Worm (Caenorhabditis elegans) whole organism, mixed stage, embryonic: ENCODE data around the gene srh-44.
A peak's percentile ranks its signal among the peaks of the same experiment; 100 is the strongest.

ENCODE experiments used
- M03D4.4 ChIP-seq: sonication (generic microtip); optimal IDR thresholded peaks from 2 replicates; lab custom pipeline; 2017; ENCODE audit warnings: mild to moderate bottlenecking, missing genetic modification characterization, missing compliant biosample characterization
- blmp-1 ChIP-seq: fragments of 150-350 bp; optimal IDR thresholded peaks from 2 replicates; lab custom pipeline; 2014; ENCODE audit warnings: missing biosample characterization, missing genetic modification characterization
- elt-3 ChIP-seq: fragments of 150-350 bp; optimal IDR thresholded peaks from 2 replicates; lab custom pipeline; 2014; ENCODE audit warnings: missing biosample characterization, missing genetic modification characterization
- lin-32 ChIP-seq: fragments of 200-800 bp; sonication (Bioruptor generic); optimal IDR thresholded peaks from 2 replicates; lab custom pipeline; 2018; ENCODE audit warnings: mild to moderate bottlenecking, missing genetic modification characterization, missing compliant biosample characterization
- mab-5 ChIP-seq: fragments of 150-350 bp; optimal IDR thresholded peaks from 2 replicates; lab custom pipeline; 2014; ENCODE audit warnings: missing biosample characterization, missing genetic modification characterization
- nhr-76 ChIP-seq: sonication (generic microtip); optimal IDR thresholded peaks from 2 replicates; lab custom pipeline; 2017; ENCODE audit warnings: missing biosample characterization, missing genetic modification characterization
- pha-4 ChIP-seq: fragments of 150-350 bp; optimal IDR thresholded peaks from 2 replicates; lab custom pipeline; 2018; ENCODE audit warnings: missing biosample characterization, missing genetic modification reagents, missing genetic modification characterization
- sptf-1 ChIP-seq: sonication (generic microtip); optimal IDR thresholded peaks from 2 replicates; lab custom pipeline; 2017; ENCODE audit warnings: mild to moderate bottlenecking, missing genetic modification characterization, moderate library complexity, missing compliant biosample characterization
- unc-62 ChIP-seq: fragments of 150-350 bp; optimal IDR thresholded peaks from 2 replicates; lab custom pipeline; 2014; ENCODE audit warnings: missing biosample characterization, missing genetic modification reagents, missing genetic modification characterization
- ztf-11 ChIP-seq: fragments of 150-350 bp; optimal IDR thresholded peaks from 2 replicates; lab custom pipeline; 2014; ENCODE audit warnings: missing biosample characterization, missing genetic modification characterization

DNA sequence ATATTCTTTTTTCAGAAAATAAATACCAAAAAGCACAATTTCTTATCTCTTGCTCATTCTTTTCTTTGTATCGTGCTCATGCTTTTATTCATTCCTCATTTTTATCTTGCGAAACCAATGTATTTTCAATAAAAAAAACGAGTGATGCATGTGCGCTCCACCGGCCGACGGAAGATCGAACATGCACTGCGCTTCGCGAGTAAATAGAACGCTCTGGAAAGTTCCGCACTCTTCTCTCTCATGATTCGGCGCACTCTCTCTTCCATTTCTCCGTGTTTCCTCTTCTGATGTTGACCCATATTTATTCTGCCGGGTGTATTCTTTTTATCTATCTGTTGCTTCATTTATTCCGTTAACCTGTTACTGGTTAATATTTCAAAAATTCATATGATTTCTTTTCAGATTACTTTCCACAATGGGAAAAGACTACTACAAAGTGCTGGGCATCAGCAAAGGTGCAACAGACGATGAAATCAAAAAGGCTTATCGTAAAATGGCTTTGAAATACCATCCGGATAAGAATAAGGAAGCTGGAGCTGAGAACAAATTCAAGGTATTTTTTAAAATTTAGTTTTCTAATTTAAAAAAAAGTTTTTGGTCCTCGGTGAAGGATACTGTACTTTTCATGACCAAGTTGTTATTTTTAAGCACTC lies 30.6 kb downstream of the srh-44 start, which contains the start of gene dnj-13:
- peak; percentile 53 for TF ChIP-seq unc-62 (GFP tag; lab: Kevin White, UChicago)
- TF ChIP-seq M03D4.4 (tag; lab: Kevin White, UChicago): peak; percentile 74
- peak; percentile 35 for TF ChIP-seq elt-3 (tag; lab: Kevin White, UChicago)
- TF ChIP-seq ztf-11 (tag; lab: Kevin White, UChicago): peak; percentile 12
- no peak for TF ChIP-seq blmp-1
- peak; percentile 98 for TF ChIP-seq pha-4
- peak; percentile 93 for TF ChIP-seq sptf-1
- TF ChIP-seq lin-32 (GFP tag; lab: Kevin White, UChicago): no peak
- TF ChIP-seq nhr-76 (tag; lab: Kevin White, UChicago): no peak
- no peak for TF ChIP-seq mab-5 (tag; lab: Kevin White, UChicago)
